Worm (Caenorhabditis elegans) whole organism, L4/young adult: ENCODE results near the gene degl-2.
A peak's percentile ranks its signal among the peaks of the same experiment; 100 is the strongest.

Experiments
- W03F9.2 ChIP-seq: fragments of 150-350 bp; optimal IDR thresholded peaks from 2 replicates; lab custom pipeline; 2014; ENCODE audit warnings: missing biosample characterization, missing genetic modification characterization
- dao-5 ChIP-seq: sonication (generic microtip); optimal IDR thresholded peaks from 2 replicates; lab custom pipeline; 2016; ENCODE audit warnings: missing genotype, missing genetic modification characterization, moderate library complexity, missing compliant biosample characterization
- him-1 ChIP-seq: sonication (generic microtip); optimal IDR thresholded peaks from 2 replicates; lab custom pipeline; 2016; ENCODE audit warnings: missing genotype, missing genetic modification reagents, missing genetic modification characterization, missing compliant biosample characterization

degl-2 gene

ce11 chrIV:9623269-9623668 lies 20.0 kb upstream of the degl-2 start, which contains the start of gene W09C2.9:
Gene W09C2.9 (minus strand): TSS chrIV:9623369.
- TF ChIP-seq W03F9.2 (tag; lab: Kevin White, UChicago) = no peak
- TF ChIP-seq him-1 (tag; lab: Kevin White, UChicago) = no peak
- no peak for TF ChIP-seq dao-5

ce11 chrIV:9624275-9624674 lies 19.0 kb upstream of the degl-2 start, which contains the start of gene W09C2.8:
Gene W09C2.8 (minus strand): TSS chrIV:9624375.
- TF ChIP-seq dao-5 (no peak), W03F9.2 (tag; lab: Kevin White, UChicago) (no peak), him-1 (tag; lab: Kevin White, UChicago) (no peak)

ce11 chrIV:9624977-9625376 lies 18.3 kb upstream of the degl-2 start, which contains the start of gene W09C2.10:
Gene W09C2.10 (minus strand): TSS chrIV:9625077.
- TF ChIP-seq him-1 (tag; lab: Kevin White, UChicago) = no peak
- no peak for TF ChIP-seq dao-5
- no peak for TF ChIP-seq W03F9.2 (tag; lab: Kevin White, UChicago)

- no peak for TF ChIP-seq dao-5
- TF ChIP-seq W03F9.2 (tag; lab: Kevin White, UChicago) = no peak
- no peak for TF ChIP-seq him-1 (tag; lab: Kevin White, UChicago)
Observed at ce11 chrIV:9625829-9626228, 17.5 kb upstream of the degl-2 start.

- TF ChIP-seq dao-5 (no peak), W03F9.2 (tag; lab: Kevin White, UChicago) (no peak), him-1 (tag; lab: Kevin White, UChicago) (no peak)
Observed at ce11 chrIV:9627033-9627432, 16.3 kb upstream of the degl-2 start.

- no peak for TF ChIP-seq him-1 (tag; lab: Kevin White, UChicago)
- TF ChIP-seq W03F9.2 (tag; lab: Kevin White, UChicago) = no peak
Observed at ce11 chrIV:9631579-9631978, 11.7 kb upstream of the degl-2 start.

ce11 chrIV:9632094-9632493 lies 11.2 kb upstream of the degl-2 start:
- TF ChIP-seq him-1 (tag; lab: Kevin White, UChicago) = no peak
- TF ChIP-seq dao-5 = no peak
- TF ChIP-seq W03F9.2 (tag; lab: Kevin White, UChicago) = no peak

ce11 chrIV:9632966-9633494 lies 10.3 kb upstream of the degl-2 start:
- TF ChIP-seq him-1 (tag; lab: Kevin White, UChicago) (no peak), dao-5 (no peak), W03F9.2 (tag; lab: Kevin White, UChicago) (no peak)

- no peak for TF ChIP-seq W03F9.2 (tag; lab: Kevin White, UChicago)
- TF ChIP-seq him-1 (tag; lab: Kevin White, UChicago) = no peak
- TF ChIP-seq dao-5 = no peak
Observed at ce11 chrIV:9633889-9634288, 9.4 kb upstream of the degl-2 start.

- TF ChIP-seq W03F9.2 (tag; lab: Kevin White, UChicago) (no peak), dao-5 (no peak)
Observed at ce11 chrIV:9634848-9635247, 8.4 kb upstream of the degl-2 start, which contains the start of gene mca-1. Gene mca-1 (minus strand): TSS chrIV:9634948.

- TF ChIP-seq dao-5 (no peak), him-1 (tag; lab: Kevin White, UChicago) (no peak), W03F9.2 (tag; lab: Kevin White, UChicago) (no peak)
Observed at ce11 chrIV:9641925-9642324, 1.4 kb upstream of the degl-2 start, which contains the start of gene del-2. Gene del-2 (minus strand): TSS chrIV:9642025.

ce11 chrIV:9647789-9648361 lies 4.6 kb downstream of the degl-2 start, which contains the start of gene amph-1:
Gene amph-1 (minus strand): TSS chrIV:9647873.
- TF ChIP-seq dao-5 (no peak), W03F9.2 (tag; lab: Kevin White, UChicago) (peak; percentile 44)

- TF ChIP-seq dao-5 = no peak
- TF ChIP-seq him-1 (tag; lab: Kevin White, UChicago) = no peak
- TF ChIP-seq W03F9.2 (tag; lab: Kevin White, UChicago) = no peak
Observed at ce11 chrIV:9648682-9649081, 5.4 kb downstream of the degl-2 start, which contains the start of gene srm-3. Gene srm-3 (plus strand): TSS chrIV:9648982.

- TF ChIP-seq W03F9.2 (tag; lab: Kevin White, UChicago) = peak; percentile 37
- TF ChIP-seq dao-5 = no peak
- no peak for TF ChIP-seq him-1 (tag; lab: Kevin White, UChicago)
Observed at ce11 chrIV:9651234-9651633, 7.9 kb downstream of the degl-2 start, which contains the start of gene chca-1. Gene chca-1 (plus strand): TSS chrIV:9651394.

ce11 chrIV:9653184-9653583 lies 9.9 kb downstream of the degl-2 start, which contains the start of gene F58G6.3:
Gene F58G6.3 (plus strand): TSS chrIV:9653535.
- TF ChIP-seq him-1 (tag; lab: Kevin White, UChicago) (no peak), dao-5 (no peak), W03F9.2 (tag; lab: Kevin White, UChicago) (no peak)
